Worm (Caenorhabditis elegans): ENCODE measurements around the gene Y57G11C.33.

DNA sequence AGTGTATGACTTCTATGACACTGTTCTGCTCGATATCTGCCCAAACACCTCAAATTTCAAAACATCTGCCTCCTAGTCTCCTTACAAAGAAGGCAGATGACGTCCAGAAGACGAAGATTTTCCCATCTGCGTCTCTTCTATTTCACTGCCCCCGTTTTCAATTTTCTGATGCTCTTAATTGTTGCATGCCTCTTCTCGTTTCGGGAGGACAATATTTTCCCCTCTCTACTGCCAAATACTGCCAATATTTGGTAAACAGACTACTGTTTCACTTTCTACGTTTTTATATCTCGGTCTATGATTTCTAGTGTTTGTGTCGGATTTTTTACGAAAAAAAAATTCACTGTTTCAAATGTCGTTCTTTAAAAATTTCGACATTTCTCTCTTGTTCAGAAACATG, 4.5 kb downstream of the Y57G11C.33 start:
- TF ChIP-seq snpc-4 (tag; optimal IDR thresholded peaks at IDR 0.05) (no peak), aly-2 (tag; optimal IDR thresholded peaks at IDR 0.05) (no peak), mml-1 (tag; optimal IDR thresholded peaks at IDR 0.05) (no peak), egl-27 (tag; optimal IDR thresholded peaks at IDR 0.05) (no peak), nhr-28 (tag; optimal IDR thresholded peaks at IDR 0.05) (no peak), elt-1 (tag; optimal IDR thresholded peaks at IDR 0.05) (no peak), elt-3 (tag; optimal IDR thresholded peaks at IDR 0.05) (no peak)

Data from whole organism, L3 larva.